Fruit fly (Drosophila melanogaster): ENCODE data around the gene Mtp.

Gene Mtp

dm6 chr2L:20942206-20942863 is 19.7 kb upstream of the Mtp start (continued):
- TF ChIP-seq CG6792 (GFP tag; optimal IDR thresholded peaks at IDR 0.05) (peak; percentile 13), fkh (GFP tag; optimal IDR thresholded peaks at IDR 0.05) (no peak), Eip78C (GFP tag) (peak; percentile 77), Lpt (GFP tag; optimal IDR thresholded peaks at IDR 0.05) (no peak), spab (GFP tag; optimal IDR thresholded peaks at IDR 0.05) (no peak)

DNA sequence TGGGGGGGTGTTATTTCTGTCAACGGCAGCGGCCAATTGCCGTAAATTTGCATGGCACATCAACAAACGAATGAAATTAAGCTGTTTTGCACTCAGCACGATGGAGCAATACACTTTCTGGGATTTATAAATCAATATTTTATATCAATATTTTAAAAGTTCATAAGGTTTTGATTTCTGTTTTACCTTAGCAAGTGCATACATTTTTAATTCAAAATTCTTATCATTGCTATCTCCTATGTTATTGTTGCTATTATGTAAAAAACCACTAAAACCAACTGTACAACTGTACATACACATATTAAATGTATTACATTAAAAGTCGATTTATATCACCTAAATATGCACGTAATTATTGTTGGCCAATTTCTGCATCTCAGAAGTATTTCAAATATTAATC is 18.1 kb upstream of the Mtp start:
- TF ChIP-seq CG4318 (GFP tag; optimal IDR thresholded peaks at IDR 0.05) (peak; percentile 43), Blimp-1 (GFP tag; optimal IDR thresholded peaks at IDR 0.05) (no peak), CG3032 (tag; optimal IDR thresholded peaks at IDR 0.05) (no peak), dsx (GFP tag; optimal IDR thresholded peaks at IDR 0.05; ENCODE audit: poor library complexity, severe bottlenecking) (no peak), lz (GFP tag; optimal IDR thresholded peaks at IDR 0.05) (peak; percentile 23), fkh (GFP tag; optimal IDR thresholded peaks at IDR 0.05) (no peak), CG34406 (GFP tag; optimal IDR thresholded peaks at IDR 0.05) (peak; percentile 47), CG15336 (GFP tag; IDR thresholded peaks at IDR 0.05) (no peak), ss (GFP tag; optimal IDR thresholded peaks at IDR 0.05) (peak in 1 of 2 experiments; percentile 24), Smox (GFP tag; optimal IDR thresholded peaks at IDR 0.05) (peak; percentile 7), Sox15 (GFP tag; optimal IDR thresholded peaks at IDR 0.05) (peak; percentile 28), fd59A (GFP tag; optimal IDR thresholded peaks at IDR 0.05) (peak; percentile 61), esn (GFP tag; optimal IDR thresholded peaks at IDR 0.05) (peak; percentile 43), Met (GFP tag; optimal IDR thresholded peaks at IDR 0.05) (peak; percentile 34), CG1621 (tag; optimal IDR thresholded peaks at IDR 0.05) (no peak), salr (GFP tag; optimal IDR thresholded peaks at IDR 0.05) (peak in 1 of 2 experiments; percentile 34), Hr39 (GFP tag; optimal IDR thresholded peaks at IDR 0.05) (peak; percentile 40), Ets21C (GFP tag; optimal IDR thresholded peaks at IDR 0.05) (peak; percentile 18), Ets96B (tag; optimal IDR thresholded peaks at IDR 0.05) (no peak), CG31627 (GFP tag; optimal IDR thresholded peaks at IDR 0.05) (peak; percentile 29), pdm3 (GFP tag; optimal IDR thresholded peaks at IDR 0.05) (peak; percentile 13), topi (GFP tag; optimal IDR thresholded peaks at IDR 0.05) (peak; percentile 49), CG11294 (GFP tag; IDR thresholded peaks at IDR 0.05) (no peak), OdsH (GFP tag; optimal IDR thresholded peaks at IDR 0.05) (peak; percentile 20), CG10631 (GFP tag; optimal IDR thresholded peaks at IDR 0.05) (peak; percentile 47), CG11902 (GFP tag; optimal IDR thresholded peaks at IDR 0.05) (peak; percentile 20), Eip75B (GFP tag; optimal IDR thresholded peaks at IDR 0.05) (peak; percentile 21), eg (GFP tag; IDR thresholded peaks at IDR 0.05) (no peak), CG3919 (GFP tag; optimal IDR thresholded peaks at IDR 0.05) (peak; percentile 11), dac (GFP tag; optimal IDR thresholded peaks at IDR 0.05) (no peak), CG8119 (GFP tag; IDR thresholded peaks at IDR 0.05) (no peak), acj6 (GFP tag; optimal IDR thresholded peaks at IDR 0.05) (peak; percentile 28), CG9139 (GFP tag; optimal IDR thresholded peaks at IDR 0.05) (no peak), Sox14 (GFP tag; optimal IDR thresholded peaks at IDR 0.05) (peak; percentile 36), Eip78C (GFP tag) (peak; percentile 85), spab (GFP tag; optimal IDR thresholded peaks at IDR 0.05) (no peak), CG32006 (GFP tag; optimal IDR thresholded peaks at IDR 0.05) (peak; percentile 53), Eip93F (GFP tag; optimal IDR thresholded peaks at IDR 0.05) (no peak), achi (GFP tag; optimal IDR thresholded peaks at IDR 0.05) (peak; percentile 21), svp (GFP tag) (peak; percentile 64), cyc (GFP tag; optimal IDR thresholded peaks at IDR 0.05) (peak; percentile 2)

Measured in whole organism, prepupa.